Fruit fly (Drosophila melanogaster) whole organism, embryonic: ENCODE measurements around the gene Rab3-GEF.
A peak's percentile ranks its signal among the peaks of the same experiment; 100 is the strongest.

ENCODE experiments used
- B-H2 ChIP-seq: fragments of 200-800 bp; sonication (Bioruptor generic); optimal IDR thresholded peaks from 2 replicates; lab custom pipeline; 2018; ENCODE audit warnings: missing biosample characterization, mild to moderate bottlenecking, missing genetic modification characterization
- Bdp1 ChIP-seq: fragments of 200-800 bp; sonication (Bioruptor generic); optimal IDR thresholded peaks from 3 replicates; lab custom pipeline; 2016; ENCODE audit warnings: missing biosample characterization, missing genetic modification characterization
- CG10267 ChIP-seq: fragments of 200-800 bp; sonication (Bioruptor generic); optimal IDR thresholded peaks from 2 replicates; lab custom pipeline; 2018; ENCODE audit warnings: missing biosample characterization, mild to moderate bottlenecking, missing genetic modification characterization, moderate library complexity
- CG10274 ChIP-seq: fragments of 200-800 bp; sonication (Bioruptor generic); optimal IDR thresholded peaks from 3 replicates; lab custom pipeline; 2017; ENCODE audit warnings: missing biosample characterization, mild to moderate bottlenecking, missing genetic modification characterization
- CG10462 ChIP-seq: fragments of 200-800 bp; sonication (Bioruptor generic); optimal IDR thresholded peaks from 2 replicates; lab custom pipeline; 2016; ENCODE audit warnings: missing biosample characterization, missing genetic modification characterization
- CG11093 ChIP-seq: fragments of 200-800 bp; sonication (Bioruptor generic); IDR thresholded peaks from 3 replicates; pipeline ENCODE4 v1.3.6; 2022; ENCODE audit warnings: missing biosample characterization, missing genetic modification characterization
- CG12769 ChIP-seq: fragments of 200-800 bp; sonication (Bioruptor generic); optimal IDR thresholded peaks from 2 replicates; lab custom pipeline; 2019; ENCODE audit warnings: missing biosample characterization, mild to moderate bottlenecking, missing genetic modification characterization, moderate library complexity
- CG13123 ChIP-seq: fragments of 200-800 bp; sonication (Bioruptor generic); optimal IDR thresholded peaks from 2 replicates; lab custom pipeline; 2016; ENCODE audit warnings: missing biosample characterization, missing genetic modification characterization
- CG14710 ChIP-seq: fragments of 200-800 bp; sonication (Bioruptor generic); optimal IDR thresholded peaks from 3 replicates; lab custom pipeline; 2019; ENCODE audit warnings: missing biosample characterization, mild to moderate bottlenecking, missing genetic modification characterization, moderate library complexity
- CG14965 ChIP-seq: fragments of 200-800 bp; sonication (Bioruptor generic); optimal IDR thresholded peaks from 2 replicates; lab custom pipeline; 2016; ENCODE audit warnings: missing biosample characterization, missing genetic modification characterization, borderline replicate concordance
- CG15011 ChIP-seq: fragments of 200-800 bp; sonication (Bioruptor generic); optimal IDR thresholded peaks from 3 replicates; lab custom pipeline; 2018; ENCODE audit warnings: missing biosample characterization, mild to moderate bottlenecking, missing genetic modification characterization
- CG16813 ChIP-seq: fragments of 200-800 bp; sonication (Bioruptor generic); IDR thresholded peaks from 3 replicates; pipeline ENCODE4 v1.3.6; 2022; ENCODE audit warnings: missing biosample characterization, missing genetic modification characterization; ENCODE audit not compliant: partially characterized antibody
- CG17328 ChIP-seq: fragments of 200-800 bp; sonication (Bioruptor generic); IDR thresholded peaks from 2 replicates; pipeline ENCODE4 v1.3.6; 2022; ENCODE audit warnings: missing biosample characterization, missing genetic modification characterization
- CG17912 ChIP-seq: fragments of 200-800 bp; sonication (Bioruptor generic); optimal IDR thresholded peaks from 2 replicates; lab custom pipeline; 2018; ENCODE audit warnings: missing biosample characterization, mild to moderate bottlenecking, missing genetic modification characterization
- CG1792 ChIP-seq: fragments of 200-800 bp; sonication (Bioruptor generic); optimal IDR thresholded peaks from 2 replicates; lab custom pipeline; 2016; ENCODE audit warnings: missing biosample characterization, missing genetic modification characterization
- CG1832 ChIP-seq: fragments of 200-800 bp; sonication (Bioruptor generic); optimal IDR thresholded peaks from 2 replicates; lab custom pipeline; 2017; ENCODE audit warnings: missing biosample characterization, mild to moderate bottlenecking, missing genetic modification characterization, inconsistent platforms
- CG2678 ChIP-seq: fragments of 200-800 bp; sonication (Bioruptor generic); optimal IDR thresholded peaks from 3 replicates; lab custom pipeline; 2019; ENCODE audit warnings: missing biosample characterization, mild to moderate bottlenecking, missing genetic modification characterization, moderate library complexity
- CG3847 ChIP-seq: fragments of 200-800 bp; sonication (Bioruptor generic); IDR thresholded peaks from 2 replicates; pipeline ENCODE4 v1.3.6; 2022; ENCODE audit warnings: missing biosample characterization, missing genetic modification characterization
- CG4360 ChIP-seq: fragments of 200-800 bp; sonication (Bioruptor generic); IDR thresholded peaks from 2 replicates; pipeline ENCODE4 v1.3.6; 2022; ENCODE audit warnings: missing biosample characterization, missing genetic modification characterization
- CG43689 ChIP-seq: fragments of 200-800 bp; sonication (Bioruptor generic); IDR thresholded peaks from 2 replicates; pipeline ENCODE4 v1.3.6; 2022; ENCODE audit warnings: missing biosample characterization, missing genetic modification characterization
- CG4404 ChIP-seq: fragments of 200-800 bp; sonication (Bioruptor generic); IDR thresholded peaks from 2 replicates; pipeline ENCODE4 v1.3.6; 2022; ENCODE audit warnings: missing biosample characterization, missing genetic modification characterization
- CG6791 ChIP-seq: fragments of 200-800 bp; sonication (Bioruptor generic); IDR thresholded peaks from 3 replicates; pipeline ENCODE4 v1.3.6; 2022; ENCODE audit warnings: missing biosample characterization, missing genetic modification characterization; ENCODE audit not compliant: partially characterized antibody
- CG7963 ChIP-seq: fragments of 200-800 bp; sonication (Bioruptor generic); IDR thresholded peaks from 3 replicates; pipeline ENCODE4 v1.3.6; 2022; ENCODE audit warnings: missing biosample characterization, missing genetic modification characterization; ENCODE audit not compliant: partially characterized antibody
- CG8478 ChIP-seq: fragments of >200 bp; optimal IDR thresholded peaks from 2 replicates; lab custom pipeline; 2018
- CG9437 ChIP-seq: fragments of 200-800 bp; sonication (Bioruptor generic); optimal IDR thresholded peaks from 2 replicates; lab custom pipeline; 2018; ENCODE audit warnings: missing biosample characterization, mild to moderate bottlenecking, missing genetic modification characterization
- CoRest ChIP-seq: fragments of 200-800 bp; sonication (Bioruptor generic); optimal IDR thresholded peaks from 3 replicates; lab custom pipeline; 2018; ENCODE audit warnings: missing biosample characterization, mild to moderate bottlenecking, missing genetic modification characterization, moderate library complexity
- Dip2 ChIP-seq: fragments of 200-800 bp; sonication (Bioruptor generic); IDR thresholded peaks from 2 replicates; pipeline ENCODE4 v1.3.6; 2022; ENCODE audit warnings: missing biosample characterization, missing genetic modification characterization
- E2f1 ChIP-seq: fragments of 200-800 bp; sonication (Bioruptor generic); IDR thresholded peaks from 2 replicates; pipeline ENCODE4 v1.3.6; 2022; ENCODE audit warnings: missing biosample characterization, missing genetic modification characterization
- Hmr ChIP-seq: fragments of 200-800 bp; sonication (Bioruptor generic); optimal IDR thresholded peaks from 3 replicates; lab custom pipeline; 2017; ENCODE audit warnings: mild to moderate bottlenecking, missing biosample characterization, missing genetic modification reagents, missing genetic modification characterization
- Jarid2 ChIP-seq: fragments of 200-800 bp; sonication (Bioruptor generic); optimal IDR thresholded peaks from 3 replicates; lab custom pipeline; 2017; ENCODE audit warnings: mild to moderate bottlenecking, missing biosample characterization, missing genetic modification reagents, missing genetic modification characterization
- NK7.1 ChIP-seq: fragments of 200-800 bp; sonication (Bioruptor generic); optimal IDR thresholded peaks from 3 replicates; lab custom pipeline; 2016; ENCODE audit warnings: missing biosample characterization, missing genetic modification characterization
- Vsx1 ChIP-seq: fragments of 200-800 bp; sonication (Bioruptor generic); optimal IDR thresholded peaks from 2 replicates; lab custom pipeline; 2017; ENCODE audit warnings: missing biosample characterization, mild to moderate bottlenecking, missing genetic modification characterization, missing genetic modification reagents
- ash1 ChIP-seq: fragments of 200-800 bp; sonication (Bioruptor generic); optimal IDR thresholded peaks from 2 replicates; lab custom pipeline; 2018; ENCODE audit warnings: missing biosample characterization, mild to moderate bottlenecking, missing genetic modification characterization
- crc ChIP-seq: fragments of 200-800 bp; sonication (Bioruptor generic); optimal IDR thresholded peaks from 2 replicates; lab custom pipeline; 2016; ENCODE audit warnings: missing biosample characterization, missing genetic modification characterization
- dm ChIP-seq: fragments of 200-800 bp; sonication (Bioruptor generic); optimal IDR thresholded peaks from 3 replicates; lab custom pipeline; 2016; ENCODE audit warnings: missing biosample characterization, missing genetic modification characterization
- esg ChIP-seq: fragments of 200-800 bp; sonication (Bioruptor generic); conservative IDR thresholded peaks from 2 replicates; pipeline ENCODE4 v1.3.6; 2022; ENCODE audit warnings: missing biosample characterization, missing genetic modification characterization
- fru ChIP-seq: fragments of >200 bp; optimal IDR thresholded peaks from 2 replicates; lab custom pipeline; 2017
- gcm2 ChIP-seq: fragments of 200-800 bp; sonication (Bioruptor generic); optimal IDR thresholded peaks from 2 replicates; lab custom pipeline; 2016; ENCODE audit warnings: missing biosample characterization, missing genetic modification characterization
- gro ChIP-seq: fragments of 200-800 bp; sonication (Bioruptor generic); optimal IDR thresholded peaks from 2 replicates; lab custom pipeline; 2016; ENCODE audit warnings: missing biosample characterization, missing genetic modification characterization
- jigr1 ChIP-seq: fragments of 200-800 bp; sonication (Bioruptor generic); IDR thresholded peaks from 3 replicates; pipeline ENCODE4 v1.3.6; 2022; ENCODE audit warnings: missing biosample characterization, missing genetic modification characterization
- kay ChIP-seq: fragments of 200-800 bp; sonication (Bioruptor generic); optimal IDR thresholded peaks from 2 replicates; lab custom pipeline; 2016; ENCODE audit warnings: missing biosample characterization, missing genetic modification characterization
- lbe ChIP-seq: fragments of 200-800 bp; sonication (Bioruptor generic); optimal IDR thresholded peaks from 2 replicates; lab custom pipeline; 2016; ENCODE audit warnings: missing biosample characterization, mild to moderate bottlenecking, missing genetic modification characterization
- luna ChIP-seq: fragments of 200-800 bp; sonication (Bioruptor generic); optimal IDR thresholded peaks from 2 replicates; lab custom pipeline; 2016; ENCODE audit warnings: missing biosample characterization, missing genetic modification characterization
- otp ChIP-seq: fragments of 200-800 bp; sonication (Bioruptor generic); IDR thresholded peaks from 3 replicates; pipeline ENCODE4, ENCODE4 v1.3.6; 2022; ENCODE audit warnings: missing biosample characterization, missing genetic modification characterization
- phol ChIP-seq: fragments of 200-800 bp; sonication (Bioruptor generic); optimal IDR thresholded peaks from 3 replicates; lab custom pipeline; 2018; ENCODE audit warnings: missing biosample characterization, mild to moderate bottlenecking, missing genetic modification characterization, moderate library complexity
- sima ChIP-seq: fragments of 200-800 bp; sonication (Bioruptor generic); optimal IDR thresholded peaks from 2 replicates; lab custom pipeline; 2016; ENCODE audit warnings: missing biosample characterization, missing genetic modification characterization
- stwl ChIP-seq: fragments of 200-800 bp; sonication (Bioruptor generic); optimal IDR thresholded peaks from 3 replicates; lab custom pipeline; 2018; ENCODE audit warnings: missing biosample characterization, mild to moderate bottlenecking, missing genetic modification characterization, moderate library complexity
- tin ChIP-seq: fragments of 200-800 bp; sonication (Bioruptor generic); optimal IDR thresholded peaks from 3 replicates; lab custom pipeline; 2016; ENCODE audit warnings: missing biosample characterization, missing genetic modification characterization
- wdn ChIP-seq: fragments of 200-800 bp; sonication (Bioruptor generic); IDR thresholded peaks from 2 replicates; pipeline ENCODE4 v1.3.6; 2022; ENCODE audit warnings: missing biosample characterization, missing genetic modification characterization
- wor ChIP-seq: fragments of 200-800 bp; sonication (Bioruptor generic); IDR thresholded peaks from 2 replicates; pipeline ENCODE4 v1.3.6; 2022; ENCODE audit warnings: missing biosample characterization, missing genetic modification characterization

The Rab3-GEF gene

dm6 chrX:15043013-15043699, 46.3 kb upstream of the Rab3-GEF start (continued):
- peak; percentile 93 for TF ChIP-seq Vsx1 (GFP tag; lab: Kevin White, UChicago)
- TF ChIP-seq Bdp1 (GFP tag; lab: Kevin White, UChicago): peak; percentile 82
- TF ChIP-seq ash1 (GFP tag; lab: Kevin White, UChicago): peak; percentile 72
- TF ChIP-seq CG4360: peak; percentile 72
- no peak for TF ChIP-seq Dip2
- TF ChIP-seq sima (GFP tag; lab: Kevin White, UChicago): peak; percentile 50
- peak; percentile 76 for TF ChIP-seq CG12769
- peak; percentile 48; the same call in 1 of the 2 replicates for TF ChIP-seq E2f1 (GFP tag; lab: Robert Waterston, UW)
- peak; percentile 57 for TF ChIP-seq lbe
- no peak for TF ChIP-seq CG3847 (GFP tag; lab: Robert Waterston, UW)
- peak; percentile 81 for TF ChIP-seq CG14965
- TF ChIP-seq CG4404 (GFP tag; lab: Robert Waterston, UW): no peak
- TF ChIP-seq phol (tag; lab: Kevin White, UChicago): no peak
- TF ChIP-seq dm (GFP tag; lab: Kevin White, UChicago): peak; percentile 49
- TF ChIP-seq CG11093: peak; percentile 48; the same call in 1 of the 3 replicates
- TF ChIP-seq CG17912 (GFP tag; lab: Kevin White, UChicago): peak; percentile 93
- TF ChIP-seq kay (GFP tag; lab: Kevin White, UChicago): peak; percentile 77
- peak; percentile 46 for TF ChIP-seq gro (GFP tag; lab: Kevin White, UChicago)
- no peak for TF ChIP-seq CG7963 (GFP tag; lab: Robert Waterston, UW)
- TF ChIP-seq CG13123: peak; percentile 86
- peak; percentile 94 for TF ChIP-seq CG1792 (GFP tag; lab: Kevin White, UChicago)
- TF ChIP-seq B-H2 (GFP tag; lab: Kevin White, UChicago): peak; percentile 40
- peak; percentile 86 for TF ChIP-seq CG15011
- TF ChIP-seq tin (GFP tag; lab: Kevin White, UChicago): peak; percentile 49
- peak; percentile 73 for TF ChIP-seq CG43689 (GFP tag; lab: Robert Waterston, UW)
- peak; percentile 76 for TF ChIP-seq CG10274 (GFP tag; lab: Kevin White, UChicago)
- peak; percentile 89 for TF ChIP-seq CG2678 (tag; lab: Kevin White, UChicago)
- peak; percentile 65 for TF ChIP-seq CoRest (tag; lab: Kevin White, UChicago)
- TF ChIP-seq CG8478 (lab: Kevin White, UChicago): no peak
- no peak for TF ChIP-seq CG1832 (GFP tag; lab: Kevin White, UChicago)
- TF ChIP-seq Hmr: peak; percentile 91
- no peak for TF ChIP-seq fru
- TF ChIP-seq jigr1: no peak
- 0 out of 2 replicates have a peak, but pooled peaks have one; percentile 27 for TF ChIP-seq wdn (GFP tag; lab: Robert Waterston, UW)
- peak; percentile 77 for TF ChIP-seq Jarid2 (GFP tag; lab: Kevin White, UChicago)
- peak; percentile 20 for TF ChIP-seq CG10267 (tag; lab: Kevin White, UChicago)
- no peak for TF ChIP-seq wor
- no peak for TF ChIP-seq stwl
- TF ChIP-seq CG17328 (GFP tag; lab: Robert Waterston, UW): peak; percentile 77
- peak; percentile 74 for TF ChIP-seq CG14710 (tag; lab: Kevin White, UChicago)
- no peak; the same call in 1 of the 2 replicates for TF ChIP-seq esg (GFP tag; lab: Robert Waterston, UW)
- peak; percentile 52 for TF ChIP-seq crc (GFP tag; lab: Kevin White, UChicago)
- TF ChIP-seq CG9437 (GFP tag; lab: Kevin White, UChicago): no peak
- TF ChIP-seq CG6791: no peak
- no peak for TF ChIP-seq luna (GFP tag; lab: Kevin White, UChicago)
- TF ChIP-seq CG10462 (GFP tag; lab: Kevin White, UChicago): peak; percentile 47
- peak; percentile 90 for TF ChIP-seq otp
- TF ChIP-seq CG16813 (GFP tag; lab: Robert Waterston, UW): no peak
- peak; percentile 65 for TF ChIP-seq NK7.1
- peak; percentile 72 for TF ChIP-seq gcm2 (GFP tag; lab: Kevin White, UChicago)
